Fruit fly (Drosophila melanogaster) whole organism, prepupa: Measurements from ENCODE around the gene Las.

ENCODE experiments used
- Blimp-1 ChIP-seq: fragments of 200-800 bp; sonication (Bioruptor generic); optimal IDR thresholded peaks from 3 replicates; lab custom pipeline; 2017; ENCODE audit warnings: missing biosample characterization, missing genetic modification characterization, mild to moderate bottlenecking, moderate library complexity, missing genetic modification reagents
- CG10631 ChIP-seq: fragments of 200-800 bp; sonication (Bioruptor generic); optimal IDR thresholded peaks from 2 replicates; lab custom pipeline; 2016; ENCODE audit warnings: missing biosample characterization, missing genetic modification characterization
- CG11294 ChIP-seq: fragments of 200-800 bp; sonication (Bioruptor generic); IDR thresholded peaks from 2 replicates; pipeline ENCODE4 v1.3.6; 2022; ENCODE audit warnings: missing biosample characterization, missing genetic modification characterization
- CG6276 ChIP-seq: fragments of 200-800 bp; sonication (Bioruptor generic); optimal IDR thresholded peaks from 2 replicates; lab custom pipeline; 2017; ENCODE audit warnings: missing biosample characterization, mild to moderate bottlenecking, missing genetic modification characterization
- CG6808 ChIP-seq: fragments of 200-800 bp; sonication (Bioruptor generic); optimal IDR thresholded peaks from 3 replicates; lab custom pipeline; 2017; ENCODE audit warnings: missing biosample characterization, missing genetic modification characterization, mild to moderate bottlenecking, moderate library complexity, missing genetic modification reagents
- CG9139 ChIP-seq: fragments of 200-800 bp; sonication (Bioruptor generic); optimal IDR thresholded peaks from 3 replicates; lab custom pipeline; 2017; ENCODE audit warnings: missing biosample characterization, mild to moderate bottlenecking, missing genetic modification characterization
- Eip78C ChIP-seq: fragments of 200-800 bp; sonication (Bioruptor generic); peaks from one replicate; lab custom pipeline; 2016; ENCODE audit warnings: missing biosample characterization, missing genetic modification characterization
- Ets21C ChIP-seq: fragments of 200-800 bp; sonication (Bioruptor generic); optimal IDR thresholded peaks from 3 replicates; lab custom pipeline; 2016; ENCODE audit warnings: missing biosample characterization, missing genetic modification characterization
- Gug ChIP-seq: fragments of 200-800 bp; sonication (Bioruptor generic); IDR thresholded peaks from 2 replicates; pipeline ENCODE4 v1.3.6; 2022; ENCODE audit warnings: missing biosample characterization, missing genetic modification characterization
- Hr39 ChIP-seq: fragments of 200-800 bp; sonication (Bioruptor generic); optimal IDR thresholded peaks from 2 replicates; lab custom pipeline; 2016; ENCODE audit warnings: missing biosample characterization, missing genetic modification characterization
- Lpt ChIP-seq: fragments of 200-800 bp; sonication (Bioruptor generic); optimal IDR thresholded peaks from 3 replicates; lab custom pipeline; 2016; ENCODE audit warnings: missing biosample characterization, missing genetic modification characterization
- Sox15 ChIP-seq: fragments of 200-800 bp; sonication (Bioruptor generic); optimal IDR thresholded peaks from 3 replicates; lab custom pipeline; 2016; ENCODE audit warnings: missing biosample characterization, missing genetic modification characterization
- vri ChIP-seq: fragments of 200-800 bp; sonication (Bioruptor generic); optimal IDR thresholded peaks from 3 replicates; lab custom pipeline; 2016; ENCODE audit warnings: missing biosample characterization, mild to moderate bottlenecking, missing genetic modification characterization

DNA sequence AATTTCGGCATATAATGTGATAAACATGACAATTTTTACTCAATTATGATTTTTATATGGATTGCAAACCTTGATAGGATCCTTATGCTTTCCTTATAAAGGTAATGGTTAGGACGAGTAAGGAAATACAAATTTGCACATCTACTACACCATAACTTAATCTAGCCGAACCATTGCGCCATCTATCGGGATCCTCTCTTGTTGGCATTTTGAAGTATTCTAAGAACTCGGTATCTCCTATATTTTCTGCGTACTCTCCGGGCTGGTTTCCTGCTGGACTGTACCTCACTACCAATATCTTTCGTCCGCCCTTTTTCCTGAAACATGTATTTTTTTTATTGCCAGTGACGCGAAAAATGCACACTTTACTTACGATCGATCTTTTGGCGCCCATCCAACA, 32.5 kb upstream of the Las start, which contains the start of gene atk:
- TF ChIP-seq Blimp-1 (GFP tag; lab: Kevin White, UChicago) (no peak), Sox15 (GFP tag; lab: Kevin White, UChicago) (no peak), CG9139 (GFP tag; lab: Kevin White, UChicago) (no peak), Lpt (GFP tag; lab: Kevin White, UChicago) (no peak), Hr39 (no peak), Eip78C (GFP tag; lab: Kevin White, UChicago) (no peak), CG6808 (GFP tag; lab: Kevin White, UChicago) (no peak), CG10631 (no peak), Ets21C (GFP tag; lab: Kevin White, UChicago) (no peak), vri (GFP tag; lab: Kevin White, UChicago) (no peak), CG11294 (GFP tag; lab: Robert Waterston, UW) (no peak), Gug (no peak), CG6276 (GFP tag; lab: Kevin White, UChicago) (no peak)
